Worm (Caenorhabditis elegans): ENCODE data around the gene unc-43.

ce11 chrIV:10388263-10388662 lies 38.2 kb upstream of the unc-43 start, which contains the start of gene R10H10.3:
- TF ChIP-seq nhr-12 (tag; optimal IDR thresholded peaks at IDR 0.05) = no peak
- no peak for TF ChIP-seq ztf-11 (tag; optimal IDR thresholded peaks at IDR 0.05)
- no peak for TF ChIP-seq irx-1 (tag; optimal IDR thresholded peaks at IDR 0.05)
- TF ChIP-seq unc-130 (tag; optimal IDR thresholded peaks at IDR 0.05) = no peak
- TF ChIP-seq ama-1 (optimal IDR thresholded peaks at IDR 0.05) = no peak
- no peak for TF ChIP-seq nhr-90 (tag; optimal IDR thresholded peaks at IDR 0.05; ENCODE audit: poor library complexity)
- no peak for TF ChIP-seq ceh-8 (GFP tag; optimal IDR thresholded peaks at IDR 0.05)
- TF ChIP-seq aly-2 (tag; optimal IDR thresholded peaks at IDR 0.05) = no peak
- no peak for TF ChIP-seq lin-13 (GFP tag; optimal IDR thresholded peaks at IDR 0.05)
- no peak for TF ChIP-seq pax-3 (tag; optimal IDR thresholded peaks at IDR 0.05)
- TF ChIP-seq rnt-1 (tag; optimal IDR thresholded peaks at IDR 0.05) = no peak
- no peak for TF ChIP-seq nhr-28 (tag; optimal IDR thresholded peaks at IDR 0.05)
- no peak for TF ChIP-seq unc-62 (GFP tag; optimal IDR thresholded peaks at IDR 0.05)
